Worm (Caenorhabditis elegans): ENCODE results near the gene F58F12.3.
A peak's percentile ranks its signal among the peaks of the same experiment; 100 is the strongest.

Gene F58F12.3

DNA sequence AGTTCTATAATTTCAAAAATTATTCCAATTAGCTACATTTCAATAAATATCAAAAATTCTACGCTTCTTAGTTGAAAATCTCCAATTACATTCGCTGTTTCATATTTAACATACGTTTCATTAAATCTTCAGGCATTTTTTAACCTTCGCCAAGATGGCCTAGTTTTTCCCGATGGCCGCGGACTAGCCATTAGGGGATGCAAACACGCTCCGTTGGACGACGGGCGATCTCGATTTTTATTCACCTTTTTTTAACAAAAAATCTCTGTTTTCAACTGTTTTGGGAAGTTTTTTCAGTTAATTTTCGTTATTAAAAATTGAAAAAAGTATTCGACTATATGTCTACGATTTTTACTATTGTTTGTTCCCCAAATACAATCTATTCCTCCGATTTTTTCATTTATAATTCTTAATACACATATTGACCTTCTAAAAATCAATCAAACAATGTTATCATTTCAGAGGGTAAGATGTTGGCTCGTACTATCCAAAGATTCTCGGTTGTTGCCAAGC lies 7.9 kb downstream of the F58F12.3 start, which contains the start of gene F58F12.1 (continued):
- TF ChIP-seq nhr-237 (tag; optimal IDR thresholded peaks at IDR 0.05) (no peak), Y75B8A.6 (GFP tag; IDR thresholded peaks at IDR 0.05) (no peak), mes-2 (tag; optimal IDR thresholded peaks at IDR 0.05; ENCODE audit: poor library complexity, severe bottlenecking) (peak; percentile 97), spr-3 (GFP tag; optimal IDR thresholded peaks at IDR 0.05) (no peak), ama-1 (optimal IDR thresholded peaks at IDR 0.05) (no peak)

DNA sequence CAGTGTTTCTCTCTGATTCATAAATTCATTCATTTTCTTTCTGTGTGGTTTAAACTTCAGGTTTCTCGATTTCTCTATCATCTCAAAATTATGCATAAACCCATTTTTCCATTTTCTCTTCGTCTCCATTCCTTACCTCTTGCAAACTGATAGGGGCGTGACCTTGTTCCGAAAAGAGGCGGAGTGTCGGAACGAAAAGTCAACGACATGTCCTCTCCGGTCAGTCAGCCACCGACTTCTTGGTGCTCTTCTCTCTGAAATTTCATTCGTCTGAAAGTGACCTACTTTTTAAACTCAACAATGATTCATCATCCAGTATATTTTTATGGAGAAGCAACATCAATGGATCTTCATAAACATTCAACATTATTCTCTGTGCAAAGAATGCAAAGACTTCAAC lies 10.2 kb downstream of the F58F12.3 start, which contains the start of gene F58F12.12:
Gene F58F12.12, plus strand, starts transcription at position 301 of the 400 bp plus-strand sequence.
- TF ChIP-seq nhr-28 (tag; optimal IDR thresholded peaks at IDR 0.05) (no peak), aha-1 (tag) (peak; percentile 75)

DNA sequence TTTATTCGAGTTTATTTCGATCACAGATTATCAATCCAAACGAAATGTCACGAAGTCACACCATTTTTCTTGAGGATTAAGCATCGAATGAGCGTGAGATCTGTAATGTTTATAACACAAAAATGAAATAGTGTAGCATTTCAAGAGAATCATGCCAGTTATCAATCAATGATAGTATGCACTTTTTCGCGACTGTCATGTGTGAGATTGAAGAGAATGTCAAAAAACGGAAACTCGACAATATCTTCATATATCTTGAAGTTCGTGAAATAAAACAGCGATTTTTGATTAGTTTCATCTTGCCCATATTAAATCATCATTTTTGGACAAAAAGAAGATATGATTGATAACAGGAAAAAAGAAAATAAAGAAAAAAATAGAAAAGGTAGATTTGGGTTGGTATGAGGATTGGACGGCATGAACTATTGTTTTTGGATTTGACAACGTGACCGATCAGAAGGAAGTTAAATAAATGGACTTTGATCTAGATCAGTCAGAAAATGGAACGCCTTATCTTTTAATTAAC lies 12.0 kb downstream of the F58F12.3 start:
- TF ChIP-seq ceh-28 (tag; optimal IDR thresholded peaks at IDR 0.05) (no peak), mdl-1 (tag; optimal IDR thresholded peaks at IDR 0.05) (peak in 1 of 2 experiments; percentile 27), nhr-48 (tag; optimal IDR thresholded peaks at IDR 0.05) (no peak), nhr-28 (tag; optimal IDR thresholded peaks at IDR 0.05) (peak; percentile 54), hlh-30 (tag; optimal IDR thresholded peaks at IDR 0.05; ENCODE audit: insufficient read depth) (peak; percentile 57), mep-1 (tag; optimal IDR thresholded peaks at IDR 0.05) (peak; percentile 7), tag-97 (GFP tag; IDR thresholded peaks at IDR 0.05) (no peak), skn-1 (tag; optimal IDR thresholded peaks at IDR 0.05) (no peak), dmd-6 (GFP tag; IDR thresholded peaks at IDR 0.05) (0 out of 2 replicates have a peak, but pooled peaks have one; percentile 12), lin-39 (tag; optimal IDR thresholded peaks at IDR 0.05) (no peak)

DNA sequence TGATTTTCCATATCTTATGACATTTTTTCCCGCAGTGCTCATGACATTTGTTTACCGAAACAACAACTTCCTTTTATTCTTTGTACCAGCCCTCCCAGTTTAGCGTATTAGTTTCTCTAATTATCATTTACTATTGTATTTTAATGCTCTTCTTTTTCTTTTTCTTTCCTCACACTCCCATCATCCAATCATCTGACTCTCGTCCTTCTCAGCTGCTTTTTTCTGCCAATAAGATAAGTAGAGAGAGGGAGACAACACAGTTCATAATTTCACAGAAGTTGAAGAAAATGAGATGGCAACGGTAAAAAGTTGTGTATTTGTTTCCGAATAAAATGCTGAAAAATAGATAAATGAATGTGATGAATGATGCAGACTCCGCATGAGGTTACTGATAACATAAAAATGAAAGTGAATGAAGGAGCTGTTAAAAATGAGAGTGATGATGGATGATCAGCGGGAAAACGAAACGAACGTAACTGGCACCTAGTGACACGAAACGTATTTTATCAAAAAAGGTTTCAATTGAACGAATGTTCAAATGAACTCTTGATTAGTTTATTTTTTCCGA lies 13.6 kb downstream of the F58F12.3 start:
- no peak for TF ChIP-seq egl-27 (tag; optimal IDR thresholded peaks at IDR 0.05)
- TF ChIP-seq nhr-48 (tag; optimal IDR thresholded peaks at IDR 0.05), result no peak
- peak; percentile 44 for TF ChIP-seq nhr-77 (tag; optimal IDR thresholded peaks at IDR 0.05)
- peak; percentile 70 for TF ChIP-seq dmd-6 (GFP tag; IDR thresholded peaks at IDR 0.05)
- TF ChIP-seq skn-1 (tag; optimal IDR thresholded peaks at IDR 0.05), result no peak
- TF ChIP-seq hmg-1.1 (GFP tag; IDR thresholded peaks at IDR 0.05), result no peak
- no peak for TF ChIP-seq lir-3 (tag; optimal IDR thresholded peaks at IDR 0.05)
- peak; percentile 43 for TF ChIP-seq hlh-11 (tag; optimal IDR thresholded peaks at IDR 0.05)
- peak; percentile 52 for TF ChIP-seq dve-1 (tag; optimal IDR thresholded peaks at IDR 0.05; ENCODE audit: insufficient read depth)
- no peak for TF ChIP-seq F10B5.3 (tag; optimal IDR thresholded peaks at IDR 0.05)
- peak; percentile 49 for TF ChIP-seq hlh-30 (tag; optimal IDR thresholded peaks at IDR 0.05; ENCODE audit: insufficient read depth)
- no peak for TF ChIP-seq ZK337.2 (GFP tag; IDR thresholded peaks at IDR 0.05)
- no peak for TF ChIP-seq Y48G9A.11 (GFP tag; IDR thresholded peaks at IDR 0.05)
- TF ChIP-seq nhr-10 (tag; optimal IDR thresholded peaks at IDR 0.05), result no peak
- TF ChIP-seq D1046.2 (GFP tag; IDR thresholded peaks at IDR 0.05), result no peak
- no peak for TF ChIP-seq tra-1 (GFP tag; IDR thresholded peaks at IDR 0.05)
- TF ChIP-seq mdl-1 (tag; optimal IDR thresholded peaks at IDR 0.05), result no peak
- TF ChIP-seq mep-1 (tag; optimal IDR thresholded peaks at IDR 0.05), result peak; percentile 13
- TF ChIP-seq ceh-28 (tag; optimal IDR thresholded peaks at IDR 0.05), result no peak
- TF ChIP-seq unc-62 (GFP tag; optimal IDR thresholded peaks at IDR 0.05 in 1 of 2), result peak in 1 of 2 experiments; percentile 69
- TF ChIP-seq unc-62 (tag; optimal IDR thresholded peaks at IDR 0.05), result no peak
- no peak for TF ChIP-seq ceh-20 (GFP tag; IDR thresholded peaks at IDR 0.05)
- TF ChIP-seq Y105C5A.15 (GFP tag; IDR thresholded peaks at IDR 0.05), result no peak
- TF ChIP-seq tag-97 (GFP tag; IDR thresholded peaks at IDR 0.05), result no peak
- TF ChIP-seq pqm-1 (tag; optimal IDR thresholded peaks at IDR 0.05), result peak; percentile 71
- no peak for TF ChIP-seq daf-16 (GFP tag; optimal IDR thresholded peaks at IDR 0.05)
- TF ChIP-seq daf-16 (tag; optimal IDR thresholded peaks at IDR 0.05), result peak; percentile 53
- TF ChIP-seq nhr-237 (tag; optimal IDR thresholded peaks at IDR 0.05), result no peak
- TF ChIP-seq ztf-7 (tag; optimal IDR thresholded peaks at IDR 0.05), result no peak
- TF ChIP-seq T20F7.1 (GFP tag; optimal IDR thresholded peaks at IDR 0.05), result no peak
- no peak for TF ChIP-seq nhr-102 (tag; optimal IDR thresholded peaks at IDR 0.05)
- TF ChIP-seq rbr-2 (tag; optimal IDR thresholded peaks at IDR 0.05), result no peak
- TF ChIP-seq dpl-1 (GFP tag; optimal IDR thresholded peaks at IDR 0.05), result no peak
- TF ChIP-seq cey-2 (tag; optimal IDR thresholded peaks at IDR 0.05; ENCODE audit: borderline replicate concordance, insufficient read depth), result no peak
- TF ChIP-seq fos-1 (tag; optimal IDR thresholded peaks at IDR 0.05), result no peak
- no peak for TF ChIP-seq ces-1 (GFP tag; optimal IDR thresholded peaks at IDR 0.05)
- no peak for TF ChIP-seq ZK546.5 (tag; optimal IDR thresholded peaks at IDR 0.05)
